Worm (Caenorhabditis elegans) whole organism, L1 larva: ENCODE data around the gene F40G9.12.

Source experiments
- C04F5.9 ChIP-seq: sonication (generic microtip); optimal IDR thresholded peaks from 2 replicates; lab custom pipeline; 2016; ENCODE audit warnings: missing genetic modification characterization, missing compliant biosample characterization
- C16A3.4 ChIP-seq: fragments of 150-350 bp; optimal IDR thresholded peaks from 2 replicates; lab custom pipeline; 2014; ENCODE audit warnings: missing biosample characterization, missing genetic modification characterization
- aly-2 ChIP-seq: fragments of 150-350 bp; optimal IDR thresholded peaks from 2 replicates; lab custom pipeline; 2014; ENCODE audit warnings: missing biosample characterization, missing genetic modification characterization
- blmp-1 ChIP-seq: fragments of 150-350 bp; optimal IDR thresholded peaks from 2 replicates; lab custom pipeline; 2014; ENCODE audit warnings: missing biosample characterization, missing genetic modification characterization
- ceh-63 ChIP-seq: fragments of 200-800 bp; sonication (Bioruptor generic); optimal IDR thresholded peaks from 2 replicates; lab custom pipeline; 2018; ENCODE audit warnings: mild to moderate bottlenecking, missing genetic modification characterization, missing compliant biosample characterization
- ceh-90 ChIP-seq: sonication (generic microtip); optimal IDR thresholded peaks from 2 replicates; lab custom pipeline; 2016; ENCODE audit warnings: missing genetic modification characterization, missing compliant biosample characterization
- dpl-1 ChIP-seq, 3 experiments: fragments of 150-350 bp in 2 of 3; sonication (generic microtip) in 1 of 3; optimal IDR thresholded peaks; 2 replicates each; lab custom pipeline; 2014 to 2017; ENCODE audit warnings: missing biosample characterization in 3 of 3, missing genetic modification characterization in 3 of 3, missing genetic modification reagents in 3 of 3
- efl-1 ChIP-seq, 4 experiments: fragments of 150-350 bp; optimal IDR thresholded peaks in 3 of 4; peaks in 1 of 4; 1 replicate in 1 of 4; 2 replicates in 3 of 4; lab custom pipeline; 2014; ENCODE audit warnings: missing biosample characterization in 2 of 4, missing genetic modification characterization in 2 of 4, missing genetic modification reagents in 2 of 4
- efl-3 ChIP-seq: fragments of 200-800 bp; sonication (Bioruptor generic); optimal IDR thresholded peaks from 2 replicates; lab custom pipeline; 2018; ENCODE audit warnings: mild to moderate bottlenecking, missing genetic modification characterization, missing compliant biosample characterization
- egl-13 ChIP-seq: sonication (generic microtip); optimal IDR thresholded peaks from 2 replicates; lab custom pipeline; 2016; ENCODE audit warnings: missing genotype, missing genetic modification reagents, missing genetic modification characterization, missing compliant biosample characterization
- egl-27 ChIP-seq, 2 experiments: fragments of 150-350 bp in 1 of 2; sonication (generic microtip); optimal IDR thresholded peaks; 3 replicates each; lab custom pipeline; 2017 to 2018; ENCODE audit warnings: missing biosample characterization in 2 of 2, missing genetic modification characterization in 2 of 2, missing genetic modification reagents in 2 of 2
- elt-2 ChIP-seq: sonication (generic microtip); optimal IDR thresholded peaks from 2 replicates; lab custom pipeline; 2016; ENCODE audit warnings: missing genetic modification characterization, mild to moderate bottlenecking, inconsistent platforms, missing compliant biosample characterization, missing genetic modification reagents
- fkh-4 ChIP-seq: sonication (generic microtip); optimal IDR thresholded peaks from 2 replicates; lab custom pipeline; 2016; ENCODE audit warnings: missing compliant biosample characterization, missing genetic modification characterization, borderline replicate concordance
- fos-1 ChIP-seq: fragments of 150-350 bp; optimal IDR thresholded peaks from 2 replicates; lab custom pipeline; 2014; ENCODE audit warnings: missing biosample characterization, missing genetic modification characterization
- grh-1 ChIP-seq: fragments of 200-800 bp; sonication (Bioruptor generic); IDR thresholded peaks from 2 replicates; pipeline ENCODE4 v1.3.6; 2022; ENCODE audit warnings: missing genetic modification reagents, missing genetic modification characterization, missing compliant biosample characterization
- hlh-17 ChIP-seq: fragments of 200-800 bp; sonication (Bioruptor generic); optimal IDR thresholded peaks from 2 replicates; lab custom pipeline; 2018; ENCODE audit warnings: missing genetic modification characterization, mild to moderate bottlenecking, missing compliant biosample characterization, moderate library complexity, borderline replicate concordance
- hlh-4 ChIP-seq: sonication (generic microtip); optimal IDR thresholded peaks from 2 replicates; lab custom pipeline; 2016; ENCODE audit warnings: mild to moderate bottlenecking, missing genetic modification characterization, missing compliant biosample characterization
- hpl-2 ChIP-seq: fragments of 150-350 bp; optimal IDR thresholded peaks from 2 replicates; lab custom pipeline; 2014; ENCODE audit warnings: missing biosample characterization, missing genetic modification reagents, missing genetic modification characterization
- irx-1 ChIP-seq: sonication (generic microtip); optimal IDR thresholded peaks from 2 replicates; lab custom pipeline; 2016; ENCODE audit warnings: missing genetic modification characterization, missing compliant biosample characterization
- jun-1 ChIP-seq: fragments of 150-350 bp; optimal IDR thresholded peaks from 2 replicates; lab custom pipeline; 2014; ENCODE audit warnings: missing biosample characterization, missing genetic modification reagents, missing genetic modification characterization
- lin-35 ChIP-seq, 2 experiments: fragments of 150-350 bp; optimal IDR thresholded peaks; 2 replicates each; lab custom pipeline; 2014; ENCODE audit warnings: missing biosample characterization in 2 of 2, missing genetic modification characterization in 2 of 2, missing genetic modification reagents in 2 of 2
- lin-39 ChIP-seq: fragments of 150-350 bp; optimal IDR thresholded peaks from 2 replicates; lab custom pipeline; 2014; ENCODE audit warnings: missing biosample characterization, missing genetic modification reagents, missing genetic modification characterization
- lir-3 ChIP-seq: sonication (generic microtip); optimal IDR thresholded peaks from 2 replicates; lab custom pipeline; 2016; ENCODE audit warnings: mild to moderate bottlenecking, missing genetic modification characterization, moderate library complexity, missing compliant biosample characterization; ENCODE audit not compliant: poor library complexity
- lsy-2 ChIP-seq, 2 experiments: fragments of 150-350 bp; optimal IDR thresholded peaks; 2 replicates each; lab custom pipeline; 2014; ENCODE audit warnings: missing biosample characterization in 2 of 2, missing genetic modification characterization in 2 of 2
- mab-9 ChIP-seq: fragments of 200-800 bp; sonication (Bioruptor generic); IDR thresholded peaks from 2 replicates; pipeline ENCODE4 v1.3.6; 2022; ENCODE audit warnings: missing genetic modification reagents, missing genetic modification characterization, missing compliant biosample characterization
- mef-2 ChIP-seq: fragments of 150-350 bp; optimal IDR thresholded peaks from 2 replicates; lab custom pipeline; 2014; ENCODE audit warnings: missing biosample characterization, missing genetic modification characterization
- nhr-11 ChIP-seq: fragments of 150-350 bp; optimal IDR thresholded peaks from 2 replicates; lab custom pipeline; 2014; ENCODE audit warnings: missing biosample characterization, missing genetic modification characterization
- nhr-237 ChIP-seq: fragments of 150-350 bp; optimal IDR thresholded peaks from 2 replicates; lab custom pipeline; 2014; ENCODE audit warnings: missing biosample characterization, missing genetic modification characterization
- nhr-47 ChIP-seq: sonication (generic microtip); optimal IDR thresholded peaks from 2 replicates; lab custom pipeline; 2016; ENCODE audit warnings: mild to moderate bottlenecking, missing genetic modification characterization, moderate library complexity, missing compliant biosample characterization
- nhr-71 ChIP-seq: sonication (generic microtip); optimal IDR thresholded peaks from 2 replicates; lab custom pipeline; 2016; ENCODE audit warnings: mild to moderate bottlenecking, missing genetic modification characterization, moderate library complexity, missing compliant biosample characterization
- nhr-85 ChIP-seq: sonication (generic microtip); peaks from one replicate; lab custom pipeline; 2016; ENCODE audit warnings: missing genetic modification characterization, inconsistent platforms, missing compliant biosample characterization
- pax-3 ChIP-seq: fragments of 200-800 bp; sonication (Bioruptor generic); optimal IDR thresholded peaks from 2 replicates; lab custom pipeline; 2018; ENCODE audit warnings: mild to moderate bottlenecking, missing genetic modification characterization, moderate library complexity, missing compliant biosample characterization
- skn-1 ChIP-seq: fragments of 150-350 bp; optimal IDR thresholded peaks from 2 replicates; lab custom pipeline; 2014; ENCODE audit warnings: missing biosample characterization, missing genetic modification characterization
- snu-23 ChIP-seq: sonication (generic microtip); optimal IDR thresholded peaks from 2 replicates; lab custom pipeline; 2016; ENCODE audit warnings: missing genetic modification characterization, missing compliant biosample characterization
- sptf-1 ChIP-seq: fragments of 150-350 bp; optimal IDR thresholded peaks from 2 replicates; lab custom pipeline; 2014; ENCODE audit warnings: missing biosample characterization, missing genetic modification characterization
- sup-37 ChIP-seq: fragments of 200-800 bp; sonication (Bioruptor generic); optimal IDR thresholded peaks from 2 replicates; lab custom pipeline; 2018; ENCODE audit warnings: mild to moderate bottlenecking, missing genetic modification characterization, missing compliant biosample characterization
- swsn-7 ChIP-seq: sonication (generic microtip); optimal IDR thresholded peaks from 2 replicates; lab custom pipeline; 2016; ENCODE audit warnings: missing genetic modification characterization, missing compliant biosample characterization
- tbx-2 ChIP-seq: sonication (generic microtip); optimal IDR thresholded peaks from 2 replicates; lab custom pipeline; 2016; ENCODE audit warnings: missing genetic modification characterization, missing compliant biosample characterization
- unc-130 ChIP-seq: fragments of 150-350 bp; optimal IDR thresholded peaks from 2 replicates; lab custom pipeline; 2017; ENCODE audit warnings: missing biosample characterization, missing genetic modification characterization, inconsistent platforms
- unc-30 ChIP-seq: sonication (generic microtip); optimal IDR thresholded peaks from 2 replicates; lab custom pipeline; 2017; ENCODE audit warnings: missing biosample characterization, missing genetic modification characterization
- unc-62 ChIP-seq: fragments of 150-350 bp; optimal IDR thresholded peaks from 2 replicates; lab custom pipeline; 2014; ENCODE audit warnings: missing biosample characterization, missing genetic modification reagents, missing genetic modification characterization
- vab-15 ChIP-seq: sonication (generic microtip); optimal IDR thresholded peaks from 2 replicates; lab custom pipeline; 2017; ENCODE audit warnings: missing genotype, mild to moderate bottlenecking, missing genetic modification characterization, missing compliant biosample characterization
- xbp-1 ChIP-seq: sonication (generic microtip); optimal IDR thresholded peaks from 2 replicates; lab custom pipeline; 2016; ENCODE audit warnings: missing genetic modification characterization, missing compliant biosample characterization
- zip-4 ChIP-seq: fragments of 200-800 bp; sonication (Bioruptor generic); optimal IDR thresholded peaks from 2 replicates; lab custom pipeline; 2018; ENCODE audit warnings: mild to moderate bottlenecking, missing genetic modification characterization, moderate library complexity, missing compliant biosample characterization

Gene F40G9.12

DNA sequence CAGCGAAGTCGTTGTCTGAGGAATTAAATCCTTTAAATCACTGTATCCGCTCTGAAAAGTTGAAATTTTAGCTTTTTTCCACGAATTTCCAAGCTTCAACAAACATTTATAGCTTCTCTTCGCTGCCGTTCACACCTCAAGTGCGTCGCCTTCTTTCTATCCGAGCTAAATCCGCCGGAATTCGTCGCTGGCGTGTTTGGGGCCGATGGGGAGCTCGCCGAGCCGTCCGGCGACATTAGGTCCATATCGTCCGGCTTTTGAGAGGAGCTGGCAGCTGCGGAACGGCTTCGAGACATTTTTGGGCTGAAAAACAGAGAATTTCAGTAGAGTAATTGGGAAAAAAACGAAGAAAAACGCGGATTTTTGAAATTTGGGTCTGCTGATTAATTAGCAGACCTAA lies 16.2 kb downstream of the F40G9.12 start, which contains the start of gene mxl-2:
mxl-2 (minus strand) TSS at position 303 of the 400 bp plus-strand sequence.
- TF ChIP-seq efl-3 (GFP tag; lab: Kevin White, UChicago) (no peak), efl-1 (optimal IDR thresholded peaks at IDR 0.05; lab: Kevin White, UChicago) (no peak), efl-1 (GFP tag; optimal IDR thresholded peaks at IDR 0.05 in 1 of 2; lab: Kevin White, UChicago) (peak in 1 of 2 experiments; percentile 22)

DNA sequence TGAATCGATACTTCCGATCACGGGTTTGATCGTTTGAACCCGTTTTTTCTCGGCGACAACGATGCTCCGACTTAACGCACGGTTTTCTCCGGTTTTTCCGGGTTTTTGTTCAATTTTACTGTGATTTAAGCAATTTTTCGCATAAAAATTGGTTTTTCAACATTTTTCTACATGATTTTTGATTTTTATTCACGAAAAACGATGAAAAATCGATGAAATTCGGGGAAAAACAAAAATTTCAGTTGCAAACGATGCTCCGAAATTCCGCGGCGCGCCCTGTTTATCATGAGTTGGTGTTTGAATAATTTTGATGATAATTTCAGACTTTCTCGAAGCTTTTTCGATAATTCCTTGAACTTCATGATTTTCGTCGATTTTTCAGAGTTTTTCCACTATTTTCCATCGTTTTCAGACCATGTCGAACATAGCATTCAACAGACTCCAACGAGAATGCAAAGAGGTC lies 16.8 kb downstream of the F40G9.12 start, which contains the start of gene ubc-20:
ubc-20 (plus strand) TSS at position 413 of the 463 bp plus-strand sequence.
- peak in 2 of 3 experiments; percentile 24 to 50 for TF ChIP-seq dpl-1 (GFP tag; optimal IDR thresholded peaks at IDR 0.05; lab: Kevin White, UChicago)
- no peak for TF ChIP-seq sup-37 (GFP tag; lab: Kevin White, UChicago)
- TF ChIP-seq aly-2 (tag; lab: Kevin White, UChicago), result no peak
- TF ChIP-seq snu-23 (GFP tag; lab: Kevin White, UChicago), result peak; percentile 48
- peak; percentile 38 for TF ChIP-seq irx-1 (tag; lab: Kevin White, UChicago)
- TF ChIP-seq skn-1, result peak; percentile 74
- no peak for TF ChIP-seq pax-3 (tag; lab: Kevin White, UChicago)
- peak; percentile 22 for TF ChIP-seq tbx-2 (tag; lab: Kevin White, UChicago)
- peak; percentile 12 to 39 for TF ChIP-seq efl-1 (optimal IDR thresholded peaks at IDR 0.05; lab: Kevin White, UChicago)
- TF ChIP-seq efl-1 (GFP tag; optimal IDR thresholded peaks at IDR 0.05 in 1 of 2; lab: Kevin White, UChicago), result peak; percentile 20 to 34
- TF ChIP-seq mef-2 (tag; lab: Kevin White, UChicago), result no peak
- TF ChIP-seq nhr-71, result peak; percentile 38
- TF ChIP-seq nhr-85 (tag; lab: Kevin White, UChicago), result peak; percentile 75
- TF ChIP-seq lsy-2 (tag; optimal IDR thresholded peaks at IDR 0.05; lab: Kevin White, UChicago), result peak; percentile 21 to 57
- TF ChIP-seq hlh-17 (GFP tag; lab: Kevin White, UChicago), result no peak
- peak; percentile 22 for TF ChIP-seq C16A3.4
- TF ChIP-seq swsn-7, result peak; percentile 3
- no peak for TF ChIP-seq fkh-4 (tag; lab: Kevin White, UChicago)
- no peak for TF ChIP-seq nhr-237 (tag; lab: Kevin White, UChicago)
- TF ChIP-seq unc-30 (tag; lab: Kevin White, UChicago), result no peak
- TF ChIP-seq lin-35 (GFP tag; optimal IDR thresholded peaks at IDR 0.05; lab: Kevin White, UChicago), result peak; percentile 17 to 61
- TF ChIP-seq egl-27 (tag; optimal IDR thresholded peaks at IDR 0.05; lab: Kevin White, UChicago), result no peak
- peak; percentile 7 for TF ChIP-seq xbp-1
- peak; percentile 12 for TF ChIP-seq blmp-1 (tag; lab: Kevin White, UChicago)
- TF ChIP-seq unc-62 (GFP tag; lab: Kevin White, UChicago), result no peak
- TF ChIP-seq nhr-47, result peak; percentile 39

DNA sequence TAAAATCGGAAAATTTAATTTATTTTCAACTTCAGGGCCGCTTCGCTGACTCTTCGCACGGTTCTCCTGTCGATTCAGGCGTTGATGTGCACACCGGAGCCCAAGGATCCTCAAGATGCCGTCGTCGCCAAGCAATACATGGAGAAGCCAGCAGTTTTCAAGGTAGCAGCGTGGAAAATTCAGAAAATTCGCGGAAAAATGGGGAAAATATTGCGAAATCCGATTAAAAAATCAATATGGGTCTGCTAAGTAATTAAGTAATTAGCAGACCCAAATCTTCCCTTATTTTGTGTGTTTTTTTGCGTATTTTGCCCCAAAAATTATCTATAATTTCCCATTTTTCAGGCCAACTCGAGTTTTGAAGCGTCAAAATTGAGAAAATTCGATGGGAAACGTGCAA lies 17.6 kb downstream of the F40G9.12 start:
- no peak for TF ChIP-seq C04F5.9
- no peak for TF ChIP-seq egl-13 (tag; lab: Kevin White, UChicago)
- no peak for TF ChIP-seq nhr-85 (tag; lab: Kevin White, UChicago)
- TF ChIP-seq lin-39, result no peak
- TF ChIP-seq lin-35 (GFP tag; optimal IDR thresholded peaks at IDR 0.05; lab: Kevin White, UChicago), result no peak
- no peak for TF ChIP-seq sup-37 (GFP tag; lab: Kevin White, UChicago)
- no peak for TF ChIP-seq fkh-4 (tag; lab: Kevin White, UChicago)
- no peak for TF ChIP-seq fos-1 (tag; lab: Kevin White, UChicago)
- no peak for TF ChIP-seq nhr-71
- no peak for TF ChIP-seq hlh-4 (tag; lab: Kevin White, UChicago)
- TF ChIP-seq hlh-17 (GFP tag; lab: Kevin White, UChicago), result no peak
- no peak for TF ChIP-seq mab-9 (GFP tag; lab: Robert Waterston, UW)
- no peak for TF ChIP-seq snu-23 (GFP tag; lab: Kevin White, UChicago)
- TF ChIP-seq unc-130 (tag; lab: Kevin White, UChicago), result no peak

DNA sequence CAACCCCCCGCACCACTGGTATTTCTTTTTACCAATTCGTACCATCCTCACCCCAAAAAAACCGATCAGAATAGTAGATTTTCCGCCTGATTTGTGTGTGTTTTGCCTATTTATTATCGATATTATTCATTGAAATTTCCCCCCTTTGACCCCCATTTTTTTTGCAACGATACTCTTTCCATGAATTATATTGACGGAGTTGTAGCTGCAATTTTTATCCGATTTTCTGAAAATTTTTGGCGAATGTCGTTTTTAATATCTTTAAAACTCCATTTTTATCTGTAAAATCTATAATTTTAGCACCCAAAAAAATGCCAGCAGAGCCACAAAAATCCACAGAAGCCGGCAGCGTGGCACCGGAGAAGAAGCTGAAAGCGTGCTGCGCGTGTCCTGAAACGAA lies 19.0 kb downstream of the F40G9.12 start, which contains the start of gene cox-17:
cox-17 (plus strand) TSS at position 301 of the 400 bp plus-strand sequence.
- no peak for TF ChIP-seq lir-3 (tag; lab: Kevin White, UChicago)
- no peak for TF ChIP-seq ceh-63 (GFP tag; lab: Kevin White, UChicago)
- TF ChIP-seq nhr-11, result no peak
- no peak for TF ChIP-seq nhr-47
- TF ChIP-seq swsn-7, result no peak
- no peak for TF ChIP-seq xbp-1
- no peak for TF ChIP-seq elt-2 (tag; lab: Kevin White, UChicago)
- no peak for TF ChIP-seq sptf-1 (tag; lab: Kevin White, UChicago)
- TF ChIP-seq grh-1, result no peak
- TF ChIP-seq zip-4 (GFP tag; lab: Kevin White, UChicago), result no peak
- no peak for TF ChIP-seq ceh-90 (tag; lab: Kevin White, UChicago)
- TF ChIP-seq jun-1 (tag; lab: Kevin White, UChicago), result no peak
- TF ChIP-seq hpl-2 (GFP tag; lab: Kevin White, UChicago), result no peak
- TF ChIP-seq vab-15 (tag; lab: Kevin White, UChicago), result no peak
